Fruit fly (Drosophila melanogaster): Measurements from ENCODE around the gene pths.

pths gene

DNA sequence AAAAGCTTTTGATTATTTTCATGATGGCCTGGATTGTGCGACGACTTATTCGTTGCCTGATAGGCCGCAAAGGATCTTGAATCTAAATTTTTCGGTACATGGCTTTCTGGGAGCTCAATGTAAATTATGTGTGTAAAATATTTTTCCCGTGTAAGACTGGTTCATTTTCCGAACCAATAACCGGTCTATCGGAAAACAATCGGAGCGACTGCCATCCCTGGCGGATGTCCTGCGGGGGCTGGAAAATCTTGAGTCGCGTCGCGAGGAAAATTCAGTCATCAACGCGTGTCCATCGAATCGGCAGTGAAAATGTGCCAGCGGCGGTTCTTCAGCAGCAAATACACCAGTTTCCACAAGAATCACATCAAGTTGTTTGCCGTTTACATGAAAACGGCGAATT is 38.7 kb upstream of the pths start, which contains the start of the genes CG46307 and Nhe2 (continued):
- TF ChIP-seq Antp (GFP tag; optimal IDR thresholded peaks at IDR 0.05) (peak; percentile 11), Nf-YC (tag; optimal IDR thresholded peaks at IDR 0.05) (no peak), Fer2 (tag; optimal IDR thresholded peaks at IDR 0.05) (no peak), Med (GFP tag) (peak; percentile 76), D19B (GFP tag; optimal IDR thresholded peaks at IDR 0.05) (no peak), Meics (GFP tag; optimal IDR thresholded peaks at IDR 0.05) (peak; percentile 1), CG18262 (tag; optimal IDR thresholded peaks at IDR 0.05) (peak; percentile 0), CG8290 (GFP tag; optimal IDR thresholded peaks at IDR 0.05) (no peak), CG8290 (tag; optimal IDR thresholded peaks at IDR 0.05) (peak in 1 of 2 experiments; percentile 31), CG16779 (GFP tag; IDR thresholded peaks at IDR 0.05) (no peak), Myb (GFP tag; optimal IDR thresholded peaks at IDR 0.05) (no peak), lab (GFP tag; optimal IDR thresholded peaks at IDR 0.05) (no peak), Lhr (GFP tag; optimal IDR thresholded peaks at IDR 0.05) (peak; percentile 57), Sry-δ (GFP tag; optimal IDR thresholded peaks at IDR 0.05) (peak; percentile 38), p53 (GFP tag; optimal IDR thresholded peaks at IDR 0.05) (no peak), Doc2 (GFP tag; IDR thresholded peaks at IDR 0.05) (no peak), slbo (GFP tag; IDR thresholded peaks at IDR 0.05) (0 out of 2 replicates have a peak, but pooled peaks have one; percentile 16), Bgb (GFP tag; IDR thresholded peaks at IDR 0.05; ENCODE audit: partially characterized antibody) (peak; percentile 31; the same call in 1 of the 2 replicates), E2f1 (GFP tag; IDR thresholded peaks at IDR 0.05) (no peak), crc (GFP tag; optimal IDR thresholded peaks at IDR 0.05) (no peak), CG6813 (GFP tag; optimal IDR thresholded peaks at IDR 0.05) (no peak), CG7963 (GFP tag; IDR thresholded peaks at IDR 0.05; ENCODE audit: partially characterized antibody) (0 out of 3 replicates have a peak, but pooled peaks have one; percentile 17), Doc3 (GFP tag; IDR thresholded peaks at IDR 0.05; ENCODE audit: partially characterized antibody) (no peak), gcm (GFP tag; optimal IDR thresholded peaks at IDR 0.05) (no peak), Deaf1 (tag; optimal IDR thresholded peaks at IDR 0.05) (peak; percentile 17), sens (GFP tag) (peak; percentile 78), lilli (GFP tag; optimal IDR thresholded peaks at IDR 0.05) (no peak), Camta (GFP tag; optimal IDR thresholded peaks at IDR 0.05) (no peak), wdn (GFP tag; IDR thresholded peaks at IDR 0.05) (no peak), Stat92E (GFP tag; optimal IDR thresholded peaks at IDR 0.05) (peak in 1 of 3 experiments; percentile 22), ci (GFP tag; IDR thresholded peaks at IDR 0.05) (peak; percentile 60; the same call in 1 of the 3 replicates), YL-1 (GFP tag; optimal IDR thresholded peaks at IDR 0.05) (peak; percentile 18), pan (optimal IDR thresholded peaks at IDR 0.05) (no peak), pan (GFP tag; optimal IDR thresholded peaks at IDR 0.05 in 1 of 2, IDR thresholded peaks at IDR 0.05 in 1 of 2) (peak in 1 of 2 experiments; percentile 15), Ada2b (GFP tag; IDR thresholded peaks at IDR 0.05) (no peak), HLHmδ (GFP tag; optimal IDR thresholded peaks at IDR 0.05) (peak; percentile 45), sim (GFP tag; IDR thresholded peaks at IDR 0.05) (no peak), en (GFP tag; optimal IDR thresholded peaks at IDR 0.05) (no peak), CG1602 (GFP tag; optimal IDR thresholded peaks at IDR 0.05) (no peak), Ets97D (GFP tag; optimal IDR thresholded peaks at IDR 0.05) (peak; percentile 58), bsh (GFP tag; optimal IDR thresholded peaks at IDR 0.05) (peak in 1 of 2 experiments; percentile 16), CG11723 (GFP tag; optimal IDR thresholded peaks at IDR 0.05) (no peak), Dip3 (GFP tag; optimal IDR thresholded peaks at IDR 0.05) (no peak), zf30C (GFP tag; optimal IDR thresholded peaks at IDR 0.05) (peak; percentile 90), Xbp1 (GFP tag; optimal IDR thresholded peaks at IDR 0.05) (peak; percentile 4), CG8924 (tag; optimal IDR thresholded peaks at IDR 0.05) (peak; percentile 11), Abd-B (GFP tag; optimal IDR thresholded peaks at IDR 0.05) (no peak), Ets65A (GFP tag) (peak; percentile 78), amos (GFP tag; IDR thresholded peaks at IDR 0.05; ENCODE audit: partially characterized antibody) (peak; percentile 38; the same call in 1 of the 2 replicates), Atf6 (GFP tag; IDR thresholded peaks at IDR 0.05) (no peak), tna (GFP tag; IDR thresholded peaks at IDR 0.05; ENCODE audit: partially characterized antibody) (0 out of 2 replicates have a peak, but pooled peaks have one; percentile 21)
